Worm (Caenorhabditis elegans): ENCODE data around the gene srsx-36.
"Not testable (repeated sequence)": the region's sequence is repeated elsewhere in the genome, so short reads cannot be mapped to it uniquely, and the experiment has no call there.

The srsx-36 gene

DNA sequence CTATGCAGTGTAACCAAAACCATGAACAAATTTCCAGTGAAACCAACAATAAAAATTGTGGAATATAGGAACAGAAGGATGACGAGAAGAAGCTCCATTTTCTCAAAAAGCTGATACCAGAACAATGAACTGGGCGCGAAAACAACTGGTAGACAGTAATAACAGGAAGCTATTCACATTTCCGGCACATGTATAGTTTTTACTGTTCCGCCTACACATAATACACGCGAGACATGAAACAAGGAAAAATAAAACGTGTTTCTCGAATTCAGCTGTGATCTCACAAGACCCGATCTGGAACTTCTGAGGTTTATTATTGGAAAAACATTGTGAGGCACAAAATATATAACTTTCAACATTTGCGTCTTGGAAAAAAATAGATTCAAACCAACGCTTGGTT lies at the start of gene srsx-36:
TSS of gene srsx-36 (minus strand) at position 101 of the 400 bp plus-strand sequence.
- TF ChIP-seq ces-1 (GFP tag; optimal IDR thresholded peaks at IDR 0.05) (no peak), elt-3 (tag; optimal IDR thresholded peaks at IDR 0.05) (no peak), mab-5 (tag; optimal IDR thresholded peaks at IDR 0.05) (no peak), nhr-12 (tag; optimal IDR thresholded peaks at IDR 0.05) (no peak), cnd-1 (tag; optimal IDR thresholded peaks at IDR 0.05) (no peak), mls-2 (tag; optimal IDR thresholded peaks at IDR 0.05) (no peak), nhr-237 (tag; optimal IDR thresholded peaks at IDR 0.05) (no peak), nhr-2 (tag; optimal IDR thresholded peaks at IDR 0.05) (no peak)

DNA sequence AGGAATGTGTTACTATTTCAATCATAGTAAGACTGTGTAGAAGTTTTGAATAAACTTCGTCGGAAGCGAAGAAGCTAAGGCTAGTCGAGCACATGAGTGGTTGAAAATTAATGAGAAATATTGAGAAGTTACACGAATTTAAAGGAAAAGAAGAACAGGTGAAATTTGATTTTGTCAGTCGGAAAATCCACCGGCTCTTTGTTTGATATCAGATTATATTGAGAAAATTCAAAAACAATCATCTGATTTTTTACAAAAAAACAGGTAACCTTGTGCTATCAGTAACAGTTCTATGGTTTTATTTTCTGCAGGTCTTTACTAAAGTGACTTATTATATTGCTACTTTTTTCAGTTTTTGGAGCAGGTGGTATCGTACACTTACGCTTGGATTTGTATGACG lies 48.8 kb upstream of the srsx-36 start, which contains the start of gene srh-148:
TSS of gene srh-148 (minus strand) at position 101 of the 400 bp plus-strand sequence.
- no peak for TF ChIP-seq elt-3 (tag; optimal IDR thresholded peaks at IDR 0.05)
- TF ChIP-seq nhr-237 (tag; optimal IDR thresholded peaks at IDR 0.05) = no peak
- no peak for TF ChIP-seq M03D4.4 (tag; optimal IDR thresholded peaks at IDR 0.05)
- TF ChIP-seq pha-4 (tag; optimal IDR thresholded peaks at IDR 0.05) = no peak
- no peak for TF ChIP-seq ceh-39 (tag; optimal IDR thresholded peaks at IDR 0.05)
- no peak for TF ChIP-seq nhr-76 (tag; optimal IDR thresholded peaks at IDR 0.05)
- no peak for TF ChIP-seq ceh-43 (GFP tag; optimal IDR thresholded peaks at IDR 0.05)
- TF ChIP-seq blmp-1 (tag; optimal IDR thresholded peaks at IDR 0.05) = no peak
- no peak for TF ChIP-seq sptf-1 (tag; optimal IDR thresholded peaks at IDR 0.05)
- TF ChIP-seq mab-5 (tag; optimal IDR thresholded peaks at IDR 0.05) = no peak
- no peak for TF ChIP-seq tbx-8 (GFP tag; optimal IDR thresholded peaks at IDR 0.05)

- TF ChIP-seq nhr-76 (tag; optimal IDR thresholded peaks at IDR 0.05); ces-1 (GFP tag; optimal IDR thresholded peaks at IDR 0.05); lsy-2 (tag; optimal IDR thresholded peaks at IDR 0.05): not testable (repeated sequence)
Measured at ce11 chrV:15850276-15850811, 40.9 kb upstream of the srsx-36 start, which contains the start of gene srh-147. TSS of gene srh-147 (minus strand) at chrV:15850326.

ce11 chrV:15841095-15841494 lies 31.7 kb upstream of the srsx-36 start, which contains the start of gene srh-149:
TSS of gene srh-149 (minus strand) at chrV:15841195.
- TF ChIP-seq ham-2 (GFP tag; optimal IDR thresholded peaks at IDR 0.05) (no peak), nhr-28 (tag; optimal IDR thresholded peaks at IDR 0.05) (no peak), mep-1 (tag; optimal IDR thresholded peaks at IDR 0.05) (no peak), unc-39 (tag; optimal IDR thresholded peaks at IDR 0.05) (no peak), elt-3 (tag; optimal IDR thresholded peaks at IDR 0.05) (no peak), elt-1 (tag; optimal IDR thresholded peaks at IDR 0.05; ENCODE audit: borderline replicate concordance, insufficient read depth) (no peak), bed-3 (GFP tag; optimal IDR thresholded peaks at IDR 0.05) (no peak), pha-4 (tag; optimal IDR thresholded peaks at IDR 0.05) (no peak), ceh-83 (GFP tag; optimal IDR thresholded peaks at IDR 0.05) (no peak)

- TF ChIP-seq unc-39 (tag; optimal IDR thresholded peaks at IDR 0.05) (no peak), cnd-1 (tag; optimal IDR thresholded peaks at IDR 0.05) (no peak), blmp-1 (tag; optimal IDR thresholded peaks at IDR 0.05) (no peak), sptf-1 (tag; optimal IDR thresholded peaks at IDR 0.05) (no peak), mab-5 (tag; optimal IDR thresholded peaks at IDR 0.05) (no peak), M03D4.4 (tag; optimal IDR thresholded peaks at IDR 0.05) (no peak), lin-13 (tag; optimal IDR thresholded peaks at IDR 0.05) (no peak), ztf-11 (tag; optimal IDR thresholded peaks at IDR 0.05) (no peak), ham-2 (GFP tag; optimal IDR thresholded peaks at IDR 0.05) (no peak), unc-120 (tag; optimal IDR thresholded peaks at IDR 0.05; ENCODE audit: poor library complexity, severe bottlenecking) (no peak), mep-1 (tag; optimal IDR thresholded peaks at IDR 0.05) (no peak), nhr-12 (tag; optimal IDR thresholded peaks at IDR 0.05) (no peak), ceh-83 (GFP tag; optimal IDR thresholded peaks at IDR 0.05) (no peak), elt-1 (tag; optimal IDR thresholded peaks at IDR 0.05; ENCODE audit: borderline replicate concordance, insufficient read depth) (no peak), snpc-4 (tag; optimal IDR thresholded peaks at IDR 0.05) (no peak), pha-4 (tag; optimal IDR thresholded peaks at IDR 0.05) (no peak), sem-2 (GFP tag; optimal IDR thresholded peaks at IDR 0.05) (no peak), nhr-28 (tag; optimal IDR thresholded peaks at IDR 0.05) (no peak)
Measured at ce11 chrV:15833622-15834021, 24.2 kb upstream of the srsx-36 start, which contains the start of gene srbc-54. TSS of gene srbc-54 (minus strand) at chrV:15833722.

ce11 chrV:15831586-15831985 lies 22.1 kb upstream of the srsx-36 start, which contains the start of gene srbc-56:
TSS of gene srbc-56 (minus strand) at chrV:15831686.
- TF ChIP-seq mab-5 (tag; optimal IDR thresholded peaks at IDR 0.05) (no peak), lin-13 (tag; optimal IDR thresholded peaks at IDR 0.05) (no peak), elt-3 (tag; optimal IDR thresholded peaks at IDR 0.05) (no peak), flh-1 (GFP tag; optimal IDR thresholded peaks at IDR 0.05) (no peak), elt-1 (tag; optimal IDR thresholded peaks at IDR 0.05; ENCODE audit: borderline replicate concordance, insufficient read depth) (no peak), snpc-4 (tag; optimal IDR thresholded peaks at IDR 0.05) (no peak), zip-8 (tag; optimal IDR thresholded peaks at IDR 0.05) (no peak), ztf-11 (tag; optimal IDR thresholded peaks at IDR 0.05) (no peak), sptf-1 (tag; optimal IDR thresholded peaks at IDR 0.05) (no peak), bed-3 (GFP tag; optimal IDR thresholded peaks at IDR 0.05) (no peak), ceh-39 (tag; optimal IDR thresholded peaks at IDR 0.05) (no peak), blmp-1 (tag; optimal IDR thresholded peaks at IDR 0.05) (no peak), drap-1 (GFP tag; optimal IDR thresholded peaks at IDR 0.05) (no peak)

All from whole organism, mixed stage, embryonic.